Fruit fly (Drosophila melanogaster) whole organism, prepupa: Measurements from ENCODE around the gene CG32110.
A peak's percentile ranks its signal among the peaks of the same experiment; 100 is the strongest.

ENCODE experiments used
- CG11294 ChIP-seq: fragments of 200-800 bp; sonication (Bioruptor generic); IDR thresholded peaks from 2 replicates; pipeline ENCODE4 v1.3.6; 2022; ENCODE audit warnings: missing biosample characterization, missing genetic modification characterization
- CG11902 ChIP-seq: fragments of 200-800 bp; sonication (Bioruptor generic); optimal IDR thresholded peaks from 3 replicates; lab custom pipeline; 2016; ENCODE audit warnings: missing biosample characterization, missing genetic modification characterization
- CG15336 ChIP-seq: fragments of 200-800 bp; sonication (Bioruptor generic); IDR thresholded peaks from 2 replicates; pipeline ENCODE4 v1.3.6; 2022; ENCODE audit warnings: missing biosample characterization, missing genetic modification characterization
- CG1621 ChIP-seq: fragments of 200-800 bp; sonication (Bioruptor generic); optimal IDR thresholded peaks from 3 replicates; lab custom pipeline; 2018; ENCODE audit warnings: missing biosample characterization, mild to moderate bottlenecking, missing genetic modification characterization
- CG3032 ChIP-seq: fragments of 200-800 bp; optimal IDR thresholded peaks from 2 replicates; lab custom pipeline; 2019; ENCODE audit warnings: missing biosample characterization, mild to moderate bottlenecking, missing genetic modification characterization, moderate library complexity
- CG32006 ChIP-seq: fragments of 200-800 bp; sonication (Bioruptor generic); optimal IDR thresholded peaks from 3 replicates; lab custom pipeline; 2017; ENCODE audit warnings: missing biosample characterization, mild to moderate bottlenecking, missing genetic modification characterization
- CG34406 ChIP-seq: fragments of 200-800 bp; sonication (Bioruptor generic); optimal IDR thresholded peaks from 3 replicates; lab custom pipeline; 2016; ENCODE audit warnings: missing biosample characterization, missing genetic modification characterization
- CG3919 ChIP-seq: fragments of 200-800 bp; sonication (Bioruptor generic); optimal IDR thresholded peaks from 3 replicates; lab custom pipeline; 2016; ENCODE audit warnings: missing biosample characterization, missing genetic modification characterization
- CG4318 ChIP-seq: fragments of 200-800 bp; sonication (Bioruptor generic); optimal IDR thresholded peaks from 3 replicates; lab custom pipeline; 2017; ENCODE audit warnings: missing biosample characterization, mild to moderate bottlenecking, missing genetic modification characterization
- CG6163 ChIP-seq: fragments of 200-800 bp; sonication (Bioruptor generic); IDR thresholded peaks from 3 replicates; pipeline ENCODE4 v1.3.6; 2022; ENCODE audit warnings: missing biosample characterization, missing genetic modification characterization
- CG6276 ChIP-seq: fragments of 200-800 bp; sonication (Bioruptor generic); optimal IDR thresholded peaks from 2 replicates; lab custom pipeline; 2017; ENCODE audit warnings: missing biosample characterization, mild to moderate bottlenecking, missing genetic modification characterization
- CG6792 ChIP-seq: fragments of 200-800 bp; sonication (Bioruptor generic); optimal IDR thresholded peaks from 3 replicates; lab custom pipeline; 2016; ENCODE audit warnings: missing biosample characterization, missing genetic modification characterization
- CG6808 ChIP-seq: fragments of 200-800 bp; sonication (Bioruptor generic); optimal IDR thresholded peaks from 3 replicates; lab custom pipeline; 2017; ENCODE audit warnings: missing biosample characterization, missing genetic modification characterization, mild to moderate bottlenecking, moderate library complexity, missing genetic modification reagents
- CG6854 ChIP-seq: fragments of 200-800 bp; sonication (Bioruptor generic); optimal IDR thresholded peaks from 2 replicates; lab custom pipeline; 2017; ENCODE audit warnings: missing biosample characterization, mild to moderate bottlenecking, missing genetic modification characterization
- CG7368 ChIP-seq: fragments of 200-800 bp; sonication (Bioruptor generic); optimal IDR thresholded peaks from 3 replicates; lab custom pipeline; 2016; ENCODE audit warnings: missing biosample characterization, missing genetic modification characterization
- CG8119 ChIP-seq: fragments of 200-800 bp; sonication (Bioruptor generic); IDR thresholded peaks from 3 replicates; pipeline ENCODE4 v1.3.6; 2022; ENCODE audit warnings: missing biosample characterization, missing genetic modification characterization
- CG8319 ChIP-seq: fragments of 200-800 bp; sonication (Bioruptor generic); optimal IDR thresholded peaks from 3 replicates; lab custom pipeline; 2016; ENCODE audit warnings: missing biosample characterization, missing genetic modification characterization
- CG9139 ChIP-seq: fragments of 200-800 bp; sonication (Bioruptor generic); optimal IDR thresholded peaks from 3 replicates; lab custom pipeline; 2017; ENCODE audit warnings: missing biosample characterization, mild to moderate bottlenecking, missing genetic modification characterization
- Eip75B ChIP-seq: fragments of 200-800 bp; sonication (Bioruptor generic); optimal IDR thresholded peaks from 3 replicates; lab custom pipeline; 2016; ENCODE audit warnings: missing biosample characterization, missing genetic modification characterization
- Eip78C ChIP-seq: fragments of 200-800 bp; sonication (Bioruptor generic); peaks from one replicate; lab custom pipeline; 2016; ENCODE audit warnings: missing biosample characterization, missing genetic modification characterization
- Eip93F ChIP-seq: fragments of 200-800 bp; sonication (Bioruptor generic); optimal IDR thresholded peaks from 2 replicates; lab custom pipeline; 2016; ENCODE audit warnings: missing biosample characterization, mild to moderate bottlenecking, missing genetic modification characterization
- Ets21C ChIP-seq: fragments of 200-800 bp; sonication (Bioruptor generic); optimal IDR thresholded peaks from 3 replicates; lab custom pipeline; 2016; ENCODE audit warnings: missing biosample characterization, missing genetic modification characterization
- Ets96B ChIP-seq: fragments of 200-800 bp; optimal IDR thresholded peaks from 2 replicates; lab custom pipeline; 2019; ENCODE audit warnings: missing biosample characterization, mild to moderate bottlenecking, missing genetic modification characterization, moderate library complexity
- Gug ChIP-seq: fragments of 200-800 bp; sonication (Bioruptor generic); IDR thresholded peaks from 2 replicates; pipeline ENCODE4 v1.3.6; 2022; ENCODE audit warnings: missing biosample characterization, missing genetic modification characterization
- Hr38 ChIP-seq: sonication (Bioruptor generic); optimal IDR thresholded peaks from 2 replicates; lab custom pipeline; 2016; ENCODE audit warnings: missing biosample characterization, missing genetic modification characterization
- Hr4 ChIP-seq: fragments of 200-800 bp; sonication (Bioruptor generic); optimal IDR thresholded peaks from 3 replicates; lab custom pipeline; 2016; ENCODE audit warnings: missing biosample characterization, missing genetic modification characterization
- Lpt ChIP-seq: fragments of 200-800 bp; sonication (Bioruptor generic); optimal IDR thresholded peaks from 3 replicates; lab custom pipeline; 2016; ENCODE audit warnings: missing biosample characterization, missing genetic modification characterization
- Met ChIP-seq: fragments of 200-800 bp; sonication (Bioruptor generic); optimal IDR thresholded peaks from 3 replicates; lab custom pipeline; 2016; ENCODE audit warnings: missing biosample characterization, missing genetic modification characterization
- OdsH ChIP-seq: fragments of 200-800 bp; sonication (Bioruptor generic); optimal IDR thresholded peaks from 3 replicates; lab custom pipeline; 2016; ENCODE audit warnings: missing biosample characterization, missing genetic modification characterization
- Smox ChIP-seq: fragments of 200-800 bp; sonication (Bioruptor generic); optimal IDR thresholded peaks from 3 replicates; lab custom pipeline; 2016; ENCODE audit warnings: missing biosample characterization, missing genetic modification characterization
- Sox102F ChIP-seq: fragments of 200-800 bp; sonication (Bioruptor generic); optimal IDR thresholded peaks from 2 replicates; lab custom pipeline; 2016; ENCODE audit warnings: missing biosample characterization, mild to moderate bottlenecking, missing genetic modification characterization
- Sox14 ChIP-seq: fragments of 200-800 bp; sonication (Bioruptor generic); optimal IDR thresholded peaks from 3 replicates; lab custom pipeline; 2016; ENCODE audit warnings: missing biosample characterization, missing genetic modification characterization
- Sox15 ChIP-seq: fragments of 200-800 bp; sonication (Bioruptor generic); optimal IDR thresholded peaks from 3 replicates; lab custom pipeline; 2016; ENCODE audit warnings: missing biosample characterization, missing genetic modification characterization
- acj6 ChIP-seq: fragments of 200-800 bp; sonication (Bioruptor generic); optimal IDR thresholded peaks from 3 replicates; lab custom pipeline; 2016; ENCODE audit warnings: missing biosample characterization, missing genetic modification characterization
- cyc ChIP-seq: fragments of 200-800 bp; sonication (Bioruptor generic); optimal IDR thresholded peaks from 3 replicates; lab custom pipeline; 2016; ENCODE audit warnings: missing biosample characterization, missing genetic modification characterization
- dac ChIP-seq: fragments of 200-800 bp; sonication (Bioruptor generic); optimal IDR thresholded peaks from 2 replicates; lab custom pipeline; 2017; ENCODE audit warnings: missing biosample characterization, mild to moderate bottlenecking, missing genetic modification characterization
- dsx ChIP-seq: fragments of 200-800 bp; optimal IDR thresholded peaks from 3 replicates; lab custom pipeline; 2019; ENCODE audit warnings: missing biosample characterization, mild to moderate bottlenecking, missing genetic modification characterization, moderate library complexity; ENCODE audit not compliant: poor library complexity, severe bottlenecking
- eg ChIP-seq: fragments of 200-800 bp; sonication (Bioruptor generic); IDR thresholded peaks from 3 replicates; pipeline ENCODE4 v1.3.6; 2022; ENCODE audit warnings: missing biosample characterization, missing genetic modification characterization
- esn ChIP-seq: fragments of 200-800 bp; sonication (Bioruptor generic); optimal IDR thresholded peaks from 2 replicates; lab custom pipeline; 2016; ENCODE audit warnings: missing biosample characterization, mild to moderate bottlenecking, missing genetic modification characterization, moderate library complexity
- fd59A ChIP-seq: fragments of 200-800 bp; sonication (Bioruptor generic); optimal IDR thresholded peaks from 2 replicates; lab custom pipeline; 2017; ENCODE audit warnings: missing biosample characterization, mild to moderate bottlenecking, missing genetic modification characterization, missing genetic modification reagents
- fd85E ChIP-seq: fragments of 200-800 bp; sonication (Bioruptor generic); optimal IDR thresholded peaks from 3 replicates; lab custom pipeline; 2016; ENCODE audit warnings: missing biosample characterization, missing genetic modification characterization
- fkh ChIP-seq: fragments of 200-800 bp; sonication (Bioruptor generic); optimal IDR thresholded peaks from 3 replicates; lab custom pipeline; 2017; ENCODE audit warnings: missing biosample characterization, mild to moderate bottlenecking, missing genetic modification characterization, moderate library complexity
- lz ChIP-seq: fragments of 200-800 bp; sonication (Bioruptor generic); optimal IDR thresholded peaks from 3 replicates; lab custom pipeline; 2016; ENCODE audit warnings: missing biosample characterization, missing genetic modification characterization
- net ChIP-seq: fragments of 200-800 bp; sonication (Bioruptor generic); optimal IDR thresholded peaks from 3 replicates; lab custom pipeline; 2016; ENCODE audit warnings: missing biosample characterization, missing genetic modification characterization
- pdm3 ChIP-seq: fragments of 200-800 bp; sonication (Bioruptor generic); optimal IDR thresholded peaks from 3 replicates; lab custom pipeline; 2016; ENCODE audit warnings: missing biosample characterization, missing genetic modification characterization
- salr ChIP-seq, 2 experiments: fragments of 200-800 bp; sonication (Bioruptor generic); optimal IDR thresholded peaks; 3 replicates each; lab custom pipeline; 2016 to 2018; ENCODE audit warnings: missing biosample characterization in 2 of 2, missing genetic modification characterization in 2 of 2, mild to moderate bottlenecking in 1 of 2
- topi ChIP-seq: fragments of 200-800 bp; sonication (Bioruptor generic); optimal IDR thresholded peaks from 3 replicates; lab custom pipeline; 2016; ENCODE audit warnings: missing biosample characterization, missing genetic modification characterization
- vri ChIP-seq: fragments of 200-800 bp; sonication (Bioruptor generic); optimal IDR thresholded peaks from 3 replicates; lab custom pipeline; 2016; ENCODE audit warnings: missing biosample characterization, mild to moderate bottlenecking, missing genetic modification characterization

CG32110 gene

DNA sequence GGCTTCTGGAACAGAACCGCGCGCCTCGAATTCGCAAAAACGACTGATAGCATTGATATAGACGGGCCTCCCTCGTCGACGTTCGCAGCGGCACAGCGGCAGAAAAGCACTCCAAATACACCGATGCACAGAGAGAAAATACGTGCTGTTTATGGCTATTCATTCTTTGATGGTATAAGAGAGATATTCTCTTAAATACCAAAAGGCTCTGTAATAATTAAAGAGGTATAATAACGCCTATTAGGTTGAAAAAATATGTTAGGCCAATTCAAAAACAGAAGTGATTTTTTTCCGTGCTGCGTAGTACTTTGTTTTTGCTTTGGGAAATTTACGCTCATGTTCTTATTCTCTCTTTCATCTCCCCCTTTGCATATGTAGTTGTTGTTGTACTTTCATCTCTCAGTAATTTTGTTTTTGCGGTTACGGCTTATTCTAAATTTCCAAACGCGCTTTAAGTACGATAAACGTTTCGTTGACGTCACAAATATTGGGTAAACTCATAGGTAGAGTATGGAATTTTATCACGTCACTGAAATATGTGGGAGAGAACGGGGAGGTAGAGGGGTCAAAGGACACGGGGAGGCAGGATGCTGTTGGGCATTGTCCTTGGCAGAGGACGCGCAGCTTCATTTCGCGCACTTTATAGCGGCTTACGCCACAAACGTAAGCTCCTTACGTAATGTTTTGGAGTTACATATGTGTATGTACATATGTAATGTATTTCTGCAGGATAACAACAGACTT lies 34.7 kb downstream of the CG32110 start, which contains the start of gene nebu (continued):
- peak; percentile 98 for TF ChIP-seq CG8319 (GFP tag; lab: Kevin White, UChicago)
- TF ChIP-seq lz = peak; percentile 99
- peak; percentile 99 for TF ChIP-seq Ets21C (GFP tag; lab: Kevin White, UChicago)
- peak; percentile 98 for TF ChIP-seq CG7368 (GFP tag; lab: Kevin White, UChicago)
- peak; percentile 97 for TF ChIP-seq CG15336 (GFP tag; lab: Robert Waterston, UW)
- TF ChIP-seq Smox (GFP tag; lab: Kevin White, UChicago) = peak; percentile 99
- TF ChIP-seq dac = peak; percentile 90
- TF ChIP-seq CG6792 (GFP tag; lab: Kevin White, UChicago) = peak; percentile 99
- TF ChIP-seq CG6276 (GFP tag; lab: Kevin White, UChicago) = peak; percentile 93
- peak; percentile 99 for TF ChIP-seq CG6163 (GFP tag; lab: Robert Waterston, UW)
- TF ChIP-seq Sox102F (GFP tag; lab: Kevin White, UChicago) = peak; percentile 99
- TF ChIP-seq cyc (GFP tag; lab: Kevin White, UChicago) = peak; percentile 99
- TF ChIP-seq Hr4 (GFP tag; lab: Kevin White, UChicago) = peak; percentile 98
- TF ChIP-seq CG32006 (GFP tag; lab: Kevin White, UChicago) = peak; percentile 97
- peak; percentile 97 for TF ChIP-seq CG11294
- TF ChIP-seq CG3032 (tag; lab: Kevin White, UChicago) = peak; percentile 96
- peak; percentile 96 for TF ChIP-seq fd59A (GFP tag; lab: Kevin White, UChicago)
- TF ChIP-seq CG6808 (GFP tag; lab: Kevin White, UChicago) = peak; percentile 95
- peak; percentile 98 for TF ChIP-seq CG11902 (GFP tag; lab: Kevin White, UChicago)
- peak; percentile 98 for TF ChIP-seq pdm3
- TF ChIP-seq CG9139 (GFP tag; lab: Kevin White, UChicago) = peak; percentile 91
- TF ChIP-seq eg (GFP tag; lab: Robert Waterston, UW) = peak; percentile 98
- peak; percentile 99 for TF ChIP-seq OdsH (GFP tag; lab: Kevin White, UChicago)
- peak; percentile 95 to 96 for TF ChIP-seq salr (GFP tag; optimal IDR thresholded peaks at IDR 0.05; lab: Kevin White, UChicago)
- peak; percentile 97 for TF ChIP-seq Ets96B (tag; lab: Kevin White, UChicago)
- peak; percentile 99 for TF ChIP-seq Eip75B (GFP tag; lab: Kevin White, UChicago)
- TF ChIP-seq CG3919 (GFP tag; lab: Kevin White, UChicago) = peak; percentile 99
- peak; percentile 98 for TF ChIP-seq vri
- TF ChIP-seq CG4318 (GFP tag; lab: Kevin White, UChicago) = peak; percentile 95
- peak; percentile 99 for TF ChIP-seq acj6 (GFP tag; lab: Kevin White, UChicago)
- TF ChIP-seq fkh (GFP tag; lab: Kevin White, UChicago) = peak; percentile 81
- peak; percentile 100 for TF ChIP-seq Eip78C (GFP tag; lab: Kevin White, UChicago)
- peak; percentile 98 for TF ChIP-seq CG6854 (GFP tag; lab: Kevin White, UChicago)

DNA sequence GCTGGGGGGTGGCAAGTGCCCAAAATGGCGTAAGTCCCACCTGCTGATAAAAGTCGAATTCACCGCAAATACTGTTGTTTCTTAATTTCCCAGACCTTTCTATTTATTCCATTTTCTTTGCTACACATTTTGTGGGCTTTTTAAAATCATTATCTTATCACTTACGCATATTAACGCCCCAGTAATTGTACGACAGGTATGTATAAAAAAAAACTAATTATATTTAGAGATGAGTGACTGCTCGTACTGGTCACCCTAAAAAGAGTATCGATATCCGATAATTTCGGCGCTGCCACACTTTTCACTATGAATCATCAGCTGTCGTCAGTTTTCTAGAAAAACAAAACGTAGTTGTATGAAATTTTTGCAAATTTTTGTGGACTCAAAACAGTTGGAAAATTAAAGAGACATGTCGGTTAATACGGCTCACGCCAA lies 41.4 kb downstream of the CG32110 start, which contains the start of the genes CG10948 and Wbp2:
TSS of gene CG10948 (minus strand) at position 251 of the 435 bp plus-strand sequence.
TSS of gene Wbp2 (plus strand) at position 299 of the 435 bp plus-strand sequence.
- TF ChIP-seq fd85E (GFP tag; lab: Kevin White, UChicago) = no peak
- TF ChIP-seq Sox15 (GFP tag; lab: Kevin White, UChicago) = no peak
- TF ChIP-seq salr (GFP tag; optimal IDR thresholded peaks at IDR 0.05; lab: Kevin White, UChicago) = no peak
- TF ChIP-seq Ets21C (GFP tag; lab: Kevin White, UChicago) = no peak
- no peak for TF ChIP-seq Hr38
- TF ChIP-seq CG11294 = no peak
- no peak for TF ChIP-seq net (GFP tag; lab: Kevin White, UChicago)
- no peak for TF ChIP-seq OdsH (GFP tag; lab: Kevin White, UChicago)
- TF ChIP-seq pdm3 = no peak
- TF ChIP-seq CG1621 (tag; lab: Kevin White, UChicago) = no peak
- no peak for TF ChIP-seq CG6276 (GFP tag; lab: Kevin White, UChicago)
- no peak for TF ChIP-seq Sox14 (GFP tag; lab: Kevin White, UChicago)
- no peak for TF ChIP-seq topi
- peak; percentile 44 for TF ChIP-seq esn (GFP tag; lab: Kevin White, UChicago)
- TF ChIP-seq dac = no peak
- TF ChIP-seq CG6808 (GFP tag; lab: Kevin White, UChicago) = no peak
- peak; percentile 50 for TF ChIP-seq Eip93F
- no peak for TF ChIP-seq Lpt (GFP tag; lab: Kevin White, UChicago)
- no peak for TF ChIP-seq Eip78C (GFP tag; lab: Kevin White, UChicago)
- no peak for TF ChIP-seq dsx (GFP tag; lab: Kevin White, UChicago)
- TF ChIP-seq Met (GFP tag; lab: Kevin White, UChicago) = no peak
- no peak for TF ChIP-seq Eip75B (GFP tag; lab: Kevin White, UChicago)
- no peak for TF ChIP-seq CG8319 (GFP tag; lab: Kevin White, UChicago)
- no peak for TF ChIP-seq CG34406 (GFP tag; lab: Kevin White, UChicago)
- TF ChIP-seq CG32006 (GFP tag; lab: Kevin White, UChicago) = no peak
- TF ChIP-seq acj6 (GFP tag; lab: Kevin White, UChicago) = no peak
- no peak for TF ChIP-seq CG8119 (GFP tag; lab: Robert Waterston, UW)
- no peak for TF ChIP-seq CG6163 (GFP tag; lab: Robert Waterston, UW)
- no peak for TF ChIP-seq Gug (GFP tag; lab: Robert Waterston, UW)
